Worm (Caenorhabditis elegans) whole organism, L4 larva: Measurements from ENCODE around the gene clec-83.
A peak's percentile ranks its signal among the peaks of the same experiment; 100 is the strongest.

Experiments used
- F49E8.2 ChIP-seq: sonication (generic microtip); optimal IDR thresholded peaks from 2 replicates; lab custom pipeline; 2016; ENCODE audit warnings: missing compliant biosample characterization, mild to moderate bottlenecking, missing genetic modification characterization, borderline replicate concordance
- ZK337.2 ChIP-seq: fragments of 200-800 bp; sonication (Bioruptor generic); IDR thresholded peaks from 2 replicates; pipeline ENCODE4 v1.3.6; 2022; ENCODE audit warnings: missing genetic modification reagents, missing genetic modification characterization, missing compliant biosample characterization
- ZK546.5 ChIP-seq, 2 experiments: sonication (generic microtip); optimal IDR thresholded peaks; 2 replicates each; lab custom pipeline; 2017; ENCODE audit warnings: missing biosample characterization in 2 of 2, missing genetic modification characterization in 2 of 2
- ceh-28 ChIP-seq: fragments of 150-350 bp; optimal IDR thresholded peaks from 2 replicates; lab custom pipeline; 2014; ENCODE audit warnings: missing biosample characterization, missing genetic modification reagents, missing genetic modification characterization
- ceh-32 ChIP-seq: sonication (generic microtip); optimal IDR thresholded peaks from 2 replicates; lab custom pipeline; 2016; ENCODE audit warnings: mild to moderate bottlenecking, missing genetic modification characterization, missing compliant biosample characterization; ENCODE audit not compliant: poor library complexity
- ceh-82 ChIP-seq: sonication (generic microtip); optimal IDR thresholded peaks from 2 replicates; lab custom pipeline; 2017; ENCODE audit warnings: missing biosample characterization, missing genetic modification characterization
- ctbp-1 ChIP-seq: fragments of 200-800 bp; sonication (Bioruptor generic); IDR thresholded peaks from 2 replicates; pipeline ENCODE4 v1.3.6; 2022; ENCODE audit warnings: missing genetic modification reagents, missing genetic modification characterization, missing compliant biosample characterization
- daf-16 ChIP-seq, 3 experiments: sonication (generic microtip); optimal IDR thresholded peaks; 2 replicates each; lab custom pipeline; 2016 to 2017; ENCODE audit warnings: missing genetic modification characterization in 3 of 3, missing genetic modification reagents in 3 of 3, mild to moderate bottlenecking in 2 of 3, missing compliant biosample characterization in 2 of 3, missing biosample characterization in 1 of 3, moderate library complexity in 1 of 3
- dmd-8 ChIP-seq: fragments of 200-800 bp; sonication (Bioruptor generic); IDR thresholded peaks from 2 replicates; pipeline ENCODE4 v1.3.6; 2022; ENCODE audit warnings: missing genetic modification characterization, missing compliant biosample characterization
- dpl-1 ChIP-seq: fragments of 150-350 bp; optimal IDR thresholded peaks from 2 replicates; lab custom pipeline; 2014; ENCODE audit warnings: missing biosample characterization, missing genetic modification reagents, missing genetic modification characterization
- dve-1 ChIP-seq: sonication (generic microtip); optimal IDR thresholded peaks from 2 replicates; lab custom pipeline; 2017; ENCODE audit warnings: antibody characterized with exemption, mild to moderate bottlenecking, missing genetic modification characterization, missing compliant biosample characterization; ENCODE audit not compliant: insufficient read depth
- hif-1 ChIP-seq, 2 experiments: sonication (generic microtip); optimal IDR thresholded peaks; 2 replicates each; lab custom pipeline; 2016 to 2017; ENCODE audit warnings: missing compliant biosample characterization in 2 of 2, missing genetic modification characterization in 2 of 2, missing genetic modification reagents in 2 of 2, missing genotype in 2 of 2, mild to moderate bottlenecking in 1 of 2
- hlh-30 ChIP-seq: sonication (generic microtip); optimal IDR thresholded peaks from 2 replicates; lab custom pipeline; 2017; ENCODE audit warnings: antibody characterized with exemption, mild to moderate bottlenecking, missing genetic modification characterization, missing compliant biosample characterization; ENCODE audit not compliant: insufficient read depth
- hmg-1.1 ChIP-seq: fragments of 200-800 bp; sonication (Bioruptor generic); IDR thresholded peaks from 2 replicates; pipeline ENCODE4 v1.3.6; 2022; ENCODE audit warnings: missing genetic modification reagents, missing genetic modification characterization, missing compliant biosample characterization
- lim-7 ChIP-seq: fragments of 200-800 bp; sonication (Bioruptor generic); IDR thresholded peaks from 2 replicates; pipeline ENCODE4 v1.3.6; 2022; ENCODE audit warnings: missing genetic modification characterization, missing compliant biosample characterization
- lin-15B ChIP-seq: fragments of 150-350 bp; sonication (generic microtip); optimal IDR thresholded peaks from 3 replicates; lab custom pipeline; 2014; ENCODE audit warnings: missing biosample characterization, missing genetic modification characterization
- lin-29 ChIP-seq: fragments of 200-800 bp; sonication (Bioruptor generic); IDR thresholded peaks from 2 replicates; pipeline ENCODE4 v1.3.6; 2022; ENCODE audit warnings: missing genetic modification reagents, missing genetic modification characterization, missing compliant biosample characterization
- lir-3 ChIP-seq: sonication (generic microtip); optimal IDR thresholded peaks from 2 replicates; lab custom pipeline; 2016; ENCODE audit warnings: mild to moderate bottlenecking, missing genetic modification characterization, missing compliant biosample characterization
- madf-5 ChIP-seq, 2 experiments: fragments of 200-800 bp; sonication (Bioruptor generic); IDR thresholded peaks; 2 replicates each; pipeline ENCODE4 v1.3.6; 2022; ENCODE audit warnings: missing compliant biosample characterization in 2 of 2, missing genetic modification characterization in 2 of 2
- mdl-1 ChIP-seq, 2 experiments: fragments of 150-350 bp in 1 of 2; sonication (generic microtip) in 1 of 2; optimal IDR thresholded peaks; 2 replicates each; lab custom pipeline; 2014 to 2017; ENCODE audit warnings: missing biosample characterization in 2 of 2, missing genetic modification characterization in 2 of 2
- mes-2 ChIP-seq: sonication (generic microtip); optimal IDR thresholded peaks from 2 replicates; lab custom pipeline; 2016; ENCODE audit warnings: missing genotype, mild to moderate bottlenecking, missing genetic modification characterization, missing compliant biosample characterization; ENCODE audit not compliant: poor library complexity, severe bottlenecking
- nhr-28 ChIP-seq: fragments of 150-350 bp; optimal IDR thresholded peaks from 2 replicates; lab custom pipeline; 2014; ENCODE audit warnings: missing biosample characterization, missing genetic modification characterization
- nhr-6 ChIP-seq: fragments of 150-350 bp; optimal IDR thresholded peaks from 2 replicates; lab custom pipeline; 2014; ENCODE audit warnings: missing biosample characterization, missing genetic modification characterization
- nhr-76 ChIP-seq: fragments of 150-350 bp; optimal IDR thresholded peaks from 2 replicates; lab custom pipeline; 2014; ENCODE audit warnings: missing biosample characterization, missing genetic modification characterization
- php-3 ChIP-seq: fragments of 200-800 bp; sonication (Bioruptor generic); IDR thresholded peaks from 2 replicates; pipeline ENCODE4 v1.3.6; 2022; ENCODE audit warnings: missing genetic modification reagents, missing genetic modification characterization, missing compliant biosample characterization
- pqm-1 ChIP-seq: sonication (generic microtip); optimal IDR thresholded peaks from 2 replicates; lab custom pipeline; 2017; ENCODE audit warnings: missing biosample characterization, missing genetic modification characterization
- rbr-2 ChIP-seq: sonication (generic microtip); optimal IDR thresholded peaks from 2 replicates; lab custom pipeline; 2016; ENCODE audit warnings: missing genotype, missing genetic modification characterization, missing compliant biosample characterization
- set-16 ChIP-seq: fragments of 200-800 bp; sonication (Bioruptor generic); IDR thresholded peaks from 2 replicates; pipeline ENCODE4 v1.3.6; 2022; ENCODE audit warnings: missing genetic modification reagents, missing genetic modification characterization, missing compliant biosample characterization
- spr-1 ChIP-seq: sonication (generic microtip); optimal IDR thresholded peaks from 2 replicates; lab custom pipeline; 2016; ENCODE audit warnings: mild to moderate bottlenecking, missing genetic modification characterization, missing compliant biosample characterization
- tag-97 ChIP-seq: fragments of 200-800 bp; sonication (Bioruptor generic); IDR thresholded peaks from 2 replicates; pipeline ENCODE4 v1.3.6; 2022; ENCODE audit warnings: missing genetic modification characterization, missing compliant biosample characterization
- unc-130 ChIP-seq: sonication (generic microtip); optimal IDR thresholded peaks from 2 replicates; lab custom pipeline; 2016; ENCODE audit warnings: missing genetic modification reagents, missing genetic modification characterization, missing compliant biosample characterization
- zip-2 ChIP-seq: fragments of 150-350 bp; optimal IDR thresholded peaks from 2 replicates; lab custom pipeline; 2014; ENCODE audit warnings: missing biosample characterization, missing genetic modification characterization
- ztf-11 ChIP-seq: fragments of 150-350 bp; optimal IDR thresholded peaks from 2 replicates; lab custom pipeline; 2014; ENCODE audit warnings: missing biosample characterization, missing genetic modification characterization

clec-83 gene

DNA sequence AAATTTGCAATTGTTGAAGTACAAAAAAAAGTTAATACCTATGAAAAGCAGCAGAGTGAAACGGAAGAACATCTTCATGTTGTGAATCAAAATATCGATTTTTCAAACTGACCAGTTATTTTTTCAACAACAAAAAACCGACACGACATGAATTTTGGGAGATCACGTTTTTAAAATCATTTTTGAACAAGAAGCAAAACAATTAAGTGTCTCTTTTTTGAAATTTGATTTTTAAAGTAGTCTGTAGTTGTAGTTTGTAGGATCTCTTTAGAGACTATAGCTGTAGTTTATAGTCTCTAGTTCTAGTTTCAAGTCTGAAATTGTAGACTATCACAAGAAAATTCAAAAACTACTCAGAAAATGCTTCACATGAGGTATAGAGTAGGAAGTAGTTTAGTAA is 2.6 kb upstream of the clec-83 start, which contains the start of gene Y54G2A.15:
Y54G2A.15 (minus strand) TSS at position 101 of the 400 bp plus-strand sequence.
- no peak for TF ChIP-seq hlh-30 (tag; lab: Kevin White, UChicago)
- TF ChIP-seq hmg-1.1 (GFP tag; lab: Robert Waterston, UW), result no peak
- TF ChIP-seq, all 104 proteins: peak for 0

DNA sequence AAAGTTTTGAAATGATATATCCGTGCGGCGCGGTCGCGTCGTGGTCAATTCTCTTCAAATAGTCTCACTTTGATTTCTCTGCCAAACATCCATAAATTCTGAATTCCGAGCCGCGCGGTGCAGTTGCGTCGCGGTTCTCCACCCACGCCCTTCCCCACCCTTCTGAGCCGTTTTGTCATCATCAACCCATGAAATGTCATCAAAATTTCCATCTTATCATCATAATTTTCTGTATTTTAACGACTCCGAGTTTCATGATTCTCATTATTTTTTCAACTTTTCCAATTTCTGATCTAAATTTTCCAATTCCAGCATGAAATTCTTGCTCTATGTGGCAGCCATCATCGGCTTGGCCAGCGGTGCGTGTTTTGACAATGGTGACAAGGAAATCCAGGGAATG is 890 bp upstream of the clec-83 start, which contains the start of gene clec-84:
clec-84 (plus strand) TSS at position 301 of the 400 bp plus-strand sequence.
- no peak for TF ChIP-seq php-3 (GFP tag; lab: Robert Waterston, UW)
- TF ChIP-seq unc-130, result no peak
- no peak for TF ChIP-seq ceh-28
- TF ChIP-seq rbr-2 (tag; lab: Kevin White, UChicago), result no peak
- no peak for TF ChIP-seq dmd-8 (GFP tag; lab: Robert Waterston, UW)
- TF ChIP-seq zip-2 (tag; lab: Kevin White, UChicago), result no peak
- TF ChIP-seq hmg-1.1 (GFP tag; lab: Robert Waterston, UW), result no peak
- no peak for TF ChIP-seq lin-29
- TF ChIP-seq ceh-32 (tag; lab: Kevin White, UChicago), result no peak
- no peak for TF ChIP-seq ceh-82
- no peak for TF ChIP-seq set-16
- no peak for TF ChIP-seq nhr-6
- no peak for TF ChIP-seq lim-7
- no peak for TF ChIP-seq madf-5 (GFP tag; IDR thresholded peaks at IDR 0.05; lab: Robert Waterston, UW)
- TF ChIP-seq ctbp-1 (GFP tag; lab: Robert Waterston, UW), result no peak
- no peak for TF ChIP-seq nhr-76 (tag; lab: Kevin White, UChicago)
- no peak for TF ChIP-seq ZK546.5 (tag; optimal IDR thresholded peaks at IDR 0.05; lab: Kevin White, UChicago)
- TF ChIP-seq lin-15B, result no peak

DNA sequence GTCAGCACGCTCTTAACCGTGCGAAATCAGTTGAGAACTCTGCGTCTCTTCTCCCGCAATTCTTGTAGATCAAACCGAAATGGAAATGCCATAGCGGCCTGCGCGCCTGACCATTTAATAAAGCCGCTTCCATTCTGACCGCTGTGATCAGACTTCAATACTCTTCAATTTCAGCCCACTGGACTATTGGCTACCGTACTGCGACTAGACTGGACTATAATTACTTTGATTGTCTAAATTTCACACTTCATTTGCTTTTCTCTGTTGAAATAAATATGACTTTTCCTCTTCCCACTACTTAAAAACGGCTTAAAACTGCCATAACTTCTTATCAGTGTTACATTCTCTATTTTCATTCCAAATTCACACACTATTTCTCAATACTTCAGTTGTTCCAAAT is 3.0 kb downstream of the clec-83 start, which contains the start of gene Y54G2A.7:
Y54G2A.7 (plus strand) TSS at position 301 of the 400 bp plus-strand sequence.
- TF ChIP-seq daf-16 (GFP tag; optimal IDR thresholded peaks at IDR 0.05; lab: Kevin White, UChicago), result no peak
- peak; percentile 27 for TF ChIP-seq daf-16 (tag; optimal IDR thresholded peaks at IDR 0.05; lab: Kevin White, UChicago)
- no peak for TF ChIP-seq dve-1 (tag; lab: Kevin White, UChicago)
- peak; percentile 65 for TF ChIP-seq nhr-28 (tag; lab: Kevin White, UChicago)

DNA sequence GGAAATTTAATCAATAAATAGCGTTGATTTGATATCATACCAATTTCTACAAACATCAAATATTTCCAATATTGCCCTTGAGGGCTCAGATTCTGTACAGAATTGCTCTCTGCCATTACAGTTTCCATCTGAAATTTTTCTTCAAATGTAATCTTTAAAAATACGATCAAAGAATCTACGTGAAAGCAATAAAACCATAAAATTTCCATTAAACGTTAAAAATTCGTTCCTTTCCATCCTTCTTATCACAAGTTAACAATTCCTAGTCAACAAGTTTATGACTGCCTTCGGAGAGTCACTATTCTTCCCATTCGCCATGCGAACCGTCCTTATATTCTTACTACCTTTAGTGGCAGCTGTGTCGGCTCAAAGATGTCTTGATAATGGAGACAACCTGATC is 5.9 kb downstream of the clec-83 start, which contains the start of gene clec-82:
clec-82 (plus strand) TSS at position 301 of the 400 bp plus-strand sequence.
- no peak for TF ChIP-seq daf-16 (GFP tag; optimal IDR thresholded peaks at IDR 0.05; lab: Kevin White, UChicago)
- TF ChIP-seq daf-16 (tag; optimal IDR thresholded peaks at IDR 0.05; lab: Kevin White, UChicago), result peak; percentile 27
- TF ChIP-seq ztf-11 (tag; lab: Kevin White, UChicago), result no peak
- TF ChIP-seq ceh-32 (tag; lab: Kevin White, UChicago), result no peak
- no peak for TF ChIP-seq F49E8.2 (tag; lab: Kevin White, UChicago)
- no peak for TF ChIP-seq mes-2
- TF ChIP-seq ZK337.2 (GFP tag; lab: Robert Waterston, UW), result no peak
- TF ChIP-seq tag-97 (GFP tag; lab: Robert Waterston, UW), result no peak

DNA sequence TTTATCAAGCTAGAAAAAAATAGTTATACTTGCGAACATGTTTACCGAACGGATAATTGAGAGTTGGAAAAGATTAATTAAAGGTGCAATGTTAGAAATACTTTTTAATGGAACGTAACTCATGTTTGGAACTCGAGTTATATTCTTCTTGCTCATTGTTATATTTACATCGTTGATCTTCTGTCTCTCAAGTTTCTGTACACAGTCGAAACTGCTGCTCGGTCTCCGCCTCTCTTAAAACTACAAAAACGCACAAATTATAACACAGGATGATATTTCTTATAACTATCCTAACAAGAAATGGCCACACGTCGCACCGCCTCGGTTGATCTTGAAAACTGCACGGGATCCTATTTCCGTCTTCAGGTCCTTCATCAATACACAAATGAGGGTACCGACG is 6.8 kb downstream of the clec-83 start, which contains the start of gene pudl-2:
pudl-2 (plus strand) TSS at position 301 of the 400 bp plus-strand sequence.
- TF ChIP-seq mes-2, result no peak

DNA sequence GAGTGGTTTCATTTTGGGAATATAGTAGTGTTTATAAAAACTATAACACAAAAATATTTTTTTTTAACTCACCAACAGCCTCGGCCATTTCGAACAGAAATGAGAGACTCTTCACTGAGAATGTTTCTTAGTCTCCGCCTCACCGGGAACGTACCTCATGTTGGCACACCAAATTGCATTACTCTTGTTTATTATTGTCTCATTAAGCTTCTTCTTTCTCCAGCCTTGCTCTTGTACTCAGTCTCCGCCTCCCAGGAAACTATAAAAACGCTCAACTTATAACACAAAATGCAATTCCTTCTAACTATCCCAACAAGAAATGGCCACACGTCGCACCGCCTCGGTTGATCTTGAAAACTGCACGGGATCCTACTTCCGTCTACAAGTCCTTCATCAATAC is 8.7 kb downstream of the clec-83 start, which contains the start of the genes Y54G2A.48 and pudl-1:
Y54G2A.48 (minus strand) TSS at position 101 of the 400 bp plus-strand sequence.
pudl-1 (plus strand) TSS at position 320 of the 400 bp plus-strand sequence.
- TF ChIP-seq pqm-1, result no peak
- TF ChIP-seq hif-1 (tag; optimal IDR thresholded peaks at IDR 0.05; lab: Kevin White, UChicago), result no peak
- TF ChIP-seq dpl-1, result no peak
- no peak for TF ChIP-seq spr-1
- no peak for TF ChIP-seq lir-3 (tag; lab: Kevin White, UChicago)
- no peak for TF ChIP-seq tag-97 (GFP tag; lab: Robert Waterston, UW)
- no peak for TF ChIP-seq mdl-1 (tag; optimal IDR thresholded peaks at IDR 0.05; lab: Kevin White, UChicago)
